Worm (Caenorhabditis elegans) whole organism, L1 larva: Measurements from ENCODE around the gene Y57G11C.22.

ENCODE experiments used
- C04F5.9 ChIP-seq: sonication (generic microtip); optimal IDR thresholded peaks from 2 replicates; lab custom pipeline; 2016; ENCODE audit warnings: missing genetic modification characterization, missing compliant biosample characterization
- C16A3.4 ChIP-seq: fragments of 150-350 bp; optimal IDR thresholded peaks from 2 replicates; lab custom pipeline; 2014; ENCODE audit warnings: missing biosample characterization, missing genetic modification characterization
- C34B4.2 ChIP-seq: sonication (generic microtip); optimal IDR thresholded peaks from 2 replicates; lab custom pipeline; 2017; ENCODE audit warnings: mild to moderate bottlenecking, missing genetic modification characterization, missing compliant biosample characterization
- F16B12.6 ChIP-seq: fragments of 150-350 bp; optimal IDR thresholded peaks from 2 replicates; lab custom pipeline; 2014; ENCODE audit warnings: missing biosample characterization, missing genetic modification characterization
- aha-1 ChIP-seq: fragments of 150-350 bp; optimal IDR thresholded peaks from 2 replicates; lab custom pipeline; 2014; ENCODE audit warnings: missing biosample characterization, missing genetic modification characterization
- blmp-1 ChIP-seq: fragments of 150-350 bp; optimal IDR thresholded peaks from 2 replicates; lab custom pipeline; 2014; ENCODE audit warnings: missing biosample characterization, missing genetic modification characterization
- ceh-8 ChIP-seq: fragments of 200-800 bp; sonication (Bioruptor generic); optimal IDR thresholded peaks from 2 replicates; lab custom pipeline; 2018; ENCODE audit warnings: mild to moderate bottlenecking, missing genetic modification characterization, moderate library complexity, missing compliant biosample characterization
- ceh-82 ChIP-seq, 3 experiments: fragments of 150-350 bp in 1 of 3; sonication (generic microtip) in 2 of 3; optimal IDR thresholded peaks; 2 replicates each; lab custom pipeline; 2014 to 2017; ENCODE audit warnings: missing biosample characterization in 3 of 3, missing genetic modification characterization in 3 of 3
- ceh-88 ChIP-seq: fragments of 200-800 bp; sonication (Bioruptor generic); IDR thresholded peaks from 2 replicates; pipeline ENCODE4 v1.3.6; 2022; ENCODE audit warnings: missing genetic modification characterization, missing compliant biosample characterization
- efl-3 ChIP-seq: fragments of 200-800 bp; sonication (Bioruptor generic); optimal IDR thresholded peaks from 2 replicates; lab custom pipeline; 2018; ENCODE audit warnings: mild to moderate bottlenecking, missing genetic modification characterization, missing compliant biosample characterization
- egl-27 ChIP-seq, 2 experiments: fragments of 150-350 bp in 1 of 2; sonication (generic microtip); optimal IDR thresholded peaks; 3 replicates each; lab custom pipeline; 2017 to 2018; ENCODE audit warnings: missing biosample characterization in 2 of 2, missing genetic modification characterization in 2 of 2, missing genetic modification reagents in 2 of 2
- elt-2 ChIP-seq: sonication (generic microtip); optimal IDR thresholded peaks from 2 replicates; lab custom pipeline; 2016; ENCODE audit warnings: missing genetic modification characterization, mild to moderate bottlenecking, inconsistent platforms, missing compliant biosample characterization, missing genetic modification reagents
- elt-3 ChIP-seq, 6 experiments: fragments of 150-350 bp in 1 of 6; sonication (generic microtip); optimal IDR thresholded peaks; 2 replicates each; lab custom pipeline; 2017 to 2018; ENCODE audit warnings: missing biosample characterization in 6 of 6, missing genetic modification characterization in 6 of 6, inconsistent platforms in 1 of 6
- ets-5 ChIP-seq: fragments of 200-800 bp; sonication (Bioruptor generic); IDR thresholded peaks from 2 replicates; pipeline ENCODE4 v1.3.6; 2022; ENCODE audit warnings: missing genetic modification characterization, missing compliant biosample characterization
- fkh-8 ChIP-seq: sonication (generic microtip); optimal IDR thresholded peaks from 2 replicates; lab custom pipeline; 2016; ENCODE audit warnings: mild to moderate bottlenecking, missing genetic modification characterization, missing compliant biosample characterization
- fos-1 ChIP-seq: fragments of 150-350 bp; optimal IDR thresholded peaks from 2 replicates; lab custom pipeline; 2014; ENCODE audit warnings: missing biosample characterization, missing genetic modification characterization
- grh-1 ChIP-seq: fragments of 200-800 bp; sonication (Bioruptor generic); IDR thresholded peaks from 2 replicates; pipeline ENCODE4 v1.3.6; 2022; ENCODE audit warnings: missing genetic modification reagents, missing genetic modification characterization, missing compliant biosample characterization
- hlh-17 ChIP-seq: fragments of 200-800 bp; sonication (Bioruptor generic); optimal IDR thresholded peaks from 2 replicates; lab custom pipeline; 2018; ENCODE audit warnings: missing genetic modification characterization, mild to moderate bottlenecking, missing compliant biosample characterization, moderate library complexity, borderline replicate concordance
- hlh-4 ChIP-seq: sonication (generic microtip); optimal IDR thresholded peaks from 2 replicates; lab custom pipeline; 2016; ENCODE audit warnings: mild to moderate bottlenecking, missing genetic modification characterization, missing compliant biosample characterization
- isw-1 ChIP-seq: fragments of 200-800 bp; sonication (Bioruptor generic); IDR thresholded peaks from 2 replicates; pipeline ENCODE4 v1.3.6; 2022; ENCODE audit warnings: missing genetic modification characterization, missing compliant biosample characterization
- lin-14 ChIP-seq: fragments of 200-800 bp; sonication (Bioruptor generic); optimal IDR thresholded peaks from 2 replicates; lab custom pipeline; 2018; ENCODE audit warnings: mild to moderate bottlenecking, missing genetic modification characterization, moderate library complexity, missing compliant biosample characterization
- lin-35 ChIP-seq, 2 experiments: fragments of 150-350 bp; optimal IDR thresholded peaks; 2 replicates each; lab custom pipeline; 2014; ENCODE audit warnings: missing biosample characterization in 2 of 2, missing genetic modification characterization in 2 of 2, missing genetic modification reagents in 2 of 2
- lir-3 ChIP-seq: sonication (generic microtip); optimal IDR thresholded peaks from 2 replicates; lab custom pipeline; 2016; ENCODE audit warnings: mild to moderate bottlenecking, missing genetic modification characterization, moderate library complexity, missing compliant biosample characterization; ENCODE audit not compliant: poor library complexity
- lsy-2 ChIP-seq, 2 experiments: fragments of 150-350 bp; optimal IDR thresholded peaks; 2 replicates each; lab custom pipeline; 2014; ENCODE audit warnings: missing biosample characterization in 2 of 2, missing genetic modification characterization in 2 of 2
- mab-9 ChIP-seq: fragments of 200-800 bp; sonication (Bioruptor generic); IDR thresholded peaks from 2 replicates; pipeline ENCODE4 v1.3.6; 2022; ENCODE audit warnings: missing genetic modification reagents, missing genetic modification characterization, missing compliant biosample characterization
- mef-2 ChIP-seq: fragments of 150-350 bp; optimal IDR thresholded peaks from 2 replicates; lab custom pipeline; 2014; ENCODE audit warnings: missing biosample characterization, missing genetic modification characterization
- mep-1 ChIP-seq: fragments of 150-350 bp; optimal IDR thresholded peaks from 2 replicates; lab custom pipeline; 2014; ENCODE audit warnings: missing biosample characterization, missing genetic modification characterization
- nhr-12 ChIP-seq: sonication (generic microtip); optimal IDR thresholded peaks from 2 replicates; lab custom pipeline; 2017; ENCODE audit warnings: missing biosample characterization, missing genetic modification characterization
- nhr-20 ChIP-seq: sonication (generic microtip); optimal IDR thresholded peaks from 2 replicates; lab custom pipeline; 2016; ENCODE audit warnings: mild to moderate bottlenecking, missing genetic modification characterization, missing compliant biosample characterization
- nhr-237 ChIP-seq: fragments of 150-350 bp; optimal IDR thresholded peaks from 2 replicates; lab custom pipeline; 2014; ENCODE audit warnings: missing biosample characterization, missing genetic modification characterization
- nhr-47 ChIP-seq: sonication (generic microtip); optimal IDR thresholded peaks from 2 replicates; lab custom pipeline; 2016; ENCODE audit warnings: mild to moderate bottlenecking, missing genetic modification characterization, moderate library complexity, missing compliant biosample characterization
- nhr-71 ChIP-seq: sonication (generic microtip); optimal IDR thresholded peaks from 2 replicates; lab custom pipeline; 2016; ENCODE audit warnings: mild to moderate bottlenecking, missing genetic modification characterization, moderate library complexity, missing compliant biosample characterization
- nhr-84 ChIP-seq: sonication (generic microtip); optimal IDR thresholded peaks from 2 replicates; lab custom pipeline; 2017; ENCODE audit warnings: missing biosample characterization, missing genetic modification characterization
- nhr-85 ChIP-seq: sonication (generic microtip); peaks from one replicate; lab custom pipeline; 2016; ENCODE audit warnings: missing genetic modification characterization, inconsistent platforms, missing compliant biosample characterization
- nhr-90 ChIP-seq: sonication (generic microtip); optimal IDR thresholded peaks from 2 replicates; lab custom pipeline; 2016; ENCODE audit warnings: mild to moderate bottlenecking, missing genetic modification characterization, missing compliant biosample characterization; ENCODE audit not compliant: poor library complexity
- pax-3 ChIP-seq: fragments of 200-800 bp; sonication (Bioruptor generic); optimal IDR thresholded peaks from 2 replicates; lab custom pipeline; 2018; ENCODE audit warnings: mild to moderate bottlenecking, missing genetic modification characterization, moderate library complexity, missing compliant biosample characterization
- pqm-1 ChIP-seq: sonication (generic microtip); optimal IDR thresholded peaks from 3 replicates; lab custom pipeline; 2017; ENCODE audit warnings: missing biosample characterization, missing genetic modification characterization
- skn-1 ChIP-seq: fragments of 150-350 bp; optimal IDR thresholded peaks from 2 replicates; lab custom pipeline; 2014; ENCODE audit warnings: missing biosample characterization, missing genetic modification characterization
- snpc-4 ChIP-seq: fragments of 150-350 bp; optimal IDR thresholded peaks from 2 replicates; lab custom pipeline; 2014; ENCODE audit warnings: missing biosample characterization, missing genetic modification characterization
- snu-23 ChIP-seq: sonication (generic microtip); optimal IDR thresholded peaks from 2 replicates; lab custom pipeline; 2016; ENCODE audit warnings: missing genetic modification characterization, missing compliant biosample characterization
- sup-37 ChIP-seq: fragments of 200-800 bp; sonication (Bioruptor generic); optimal IDR thresholded peaks from 2 replicates; lab custom pipeline; 2018; ENCODE audit warnings: mild to moderate bottlenecking, missing genetic modification characterization, missing compliant biosample characterization
- swsn-7 ChIP-seq: sonication (generic microtip); optimal IDR thresholded peaks from 2 replicates; lab custom pipeline; 2016; ENCODE audit warnings: missing genetic modification characterization, missing compliant biosample characterization
- tbx-2 ChIP-seq: sonication (generic microtip); optimal IDR thresholded peaks from 2 replicates; lab custom pipeline; 2016; ENCODE audit warnings: missing genetic modification characterization, missing compliant biosample characterization
- tlp-1 ChIP-seq: fragments of 150-350 bp; optimal IDR thresholded peaks from 2 replicates; lab custom pipeline; 2014; ENCODE audit warnings: missing biosample characterization, missing genetic modification characterization
- unc-130 ChIP-seq: fragments of 150-350 bp; optimal IDR thresholded peaks from 2 replicates; lab custom pipeline; 2017; ENCODE audit warnings: missing biosample characterization, missing genetic modification characterization, inconsistent platforms
- unc-98 ChIP-seq: fragments of 200-800 bp; sonication (Bioruptor generic); IDR thresholded peaks from 2 replicates; pipeline ENCODE4 v1.3.6; 2022; ENCODE audit warnings: missing genetic modification characterization, missing compliant biosample characterization
- vab-15 ChIP-seq: sonication (generic microtip); optimal IDR thresholded peaks from 2 replicates; lab custom pipeline; 2017; ENCODE audit warnings: missing genotype, mild to moderate bottlenecking, missing genetic modification characterization, missing compliant biosample characterization
- zag-1 ChIP-seq: fragments of 150-350 bp; optimal IDR thresholded peaks from 2 replicates; lab custom pipeline; 2014; ENCODE audit warnings: missing biosample characterization, missing genetic modification characterization
- ztf-4 ChIP-seq: fragments of 150-350 bp; optimal IDR thresholded peaks from 2 replicates; lab custom pipeline; 2014; ENCODE audit warnings: missing biosample characterization, missing genetic modification characterization

The Y57G11C.22 gene

ce11 chrIV:14869844-14870433, 32.9 kb downstream of the Y57G11C.22 start (continued):
- TF ChIP-seq lir-3 (tag; lab: Kevin White, UChicago) (peak; percentile 12), snpc-4 (tag; lab: Kevin White, UChicago) (no peak), nhr-90 (tag; lab: Kevin White, UChicago) (peak; percentile 44), ztf-4 (tag; lab: Kevin White, UChicago) (peak; percentile 18), egl-27 (tag; optimal IDR thresholded peaks at IDR 0.05; lab: Kevin White, UChicago) (no peak), ets-5 (GFP tag; lab: Robert Waterston, UW) (no peak), hlh-17 (GFP tag; lab: Kevin White, UChicago) (no peak), ceh-8 (GFP tag; lab: Kevin White, UChicago) (no peak), unc-98 (no peak), nhr-85 (tag; lab: Kevin White, UChicago) (peak; percentile 87), blmp-1 (tag; lab: Kevin White, UChicago) (peak; percentile 89)

ce11 chrIV:14872320-14872719, 35.3 kb downstream of the Y57G11C.22 start:
- no peak for TF ChIP-seq efl-3 (GFP tag; lab: Kevin White, UChicago)
- no peak for TF ChIP-seq fkh-8 (tag; lab: Kevin White, UChicago)
- peak; percentile 85 for TF ChIP-seq grh-1 (GFP tag; lab: Robert Waterston, UW)
- TF ChIP-seq nhr-12: no peak
- no peak for TF ChIP-seq F16B12.6
- TF ChIP-seq lir-3 (tag; lab: Kevin White, UChicago): no peak
- TF ChIP-seq lin-14 (GFP tag; lab: Kevin White, UChicago): peak; percentile 89
- TF ChIP-seq ceh-82 (tag; optimal IDR thresholded peaks at IDR 0.05; lab: Kevin White, UChicago): peak; percentile 9 to 31 (median 24)
- peak; percentile 64 for TF ChIP-seq C16A3.4
- peak; percentile 63 for TF ChIP-seq nhr-47
- no peak for TF ChIP-seq ceh-88 (GFP tag; lab: Robert Waterston, UW)
- peak; percentile 53 for TF ChIP-seq ztf-4 (tag; lab: Kevin White, UChicago)
- no peak for TF ChIP-seq nhr-84 (tag; lab: Kevin White, UChicago)
- peak; percentile 20 for TF ChIP-seq nhr-237 (tag; lab: Kevin White, UChicago)
- no peak for TF ChIP-seq pax-3
- peak; percentile 74 for TF ChIP-seq nhr-90 (tag; lab: Kevin White, UChicago)
- peak; percentile 50 for TF ChIP-seq lsy-2 (tag; optimal IDR thresholded peaks at IDR 0.05; lab: Kevin White, UChicago)
- no peak for TF ChIP-seq hlh-4 (tag; lab: Kevin White, UChicago)
- no peak for TF ChIP-seq isw-1 (GFP tag; lab: Robert Waterston, UW)
- peak; percentile 80 for TF ChIP-seq nhr-71
- TF ChIP-seq lin-35 (GFP tag; optimal IDR thresholded peaks at IDR 0.05; lab: Kevin White, UChicago): peak; percentile 21 to 57
- TF ChIP-seq blmp-1 (tag; lab: Kevin White, UChicago): peak; percentile 61
- TF ChIP-seq sup-37 (GFP tag; lab: Kevin White, UChicago): no peak
- TF ChIP-seq tbx-2 (tag; lab: Kevin White, UChicago): peak; percentile 71
- TF ChIP-seq fos-1 (tag; lab: Kevin White, UChicago): peak; percentile 18
- TF ChIP-seq elt-2 (tag; lab: Kevin White, UChicago): no peak
- TF ChIP-seq nhr-20 (tag; lab: Kevin White, UChicago): peak; percentile 86
- TF ChIP-seq snu-23 (GFP tag; lab: Kevin White, UChicago): peak; percentile 88
- TF ChIP-seq C34B4.2 (tag; lab: Kevin White, UChicago): peak; percentile 77
- TF ChIP-seq elt-3 (tag; optimal IDR thresholded peaks at IDR 0.05; lab: Kevin White, UChicago): peak in 4 of 6 experiments; percentile 2 to 65 (median 41)
- TF ChIP-seq zag-1 (tag; lab: Kevin White, UChicago): no peak
- TF ChIP-seq tlp-1: no peak
- no peak for TF ChIP-seq mef-2 (tag; lab: Kevin White, UChicago)
- peak; percentile 50 for TF ChIP-seq mep-1 (tag; lab: Kevin White, UChicago)
- no peak for TF ChIP-seq snpc-4 (tag; lab: Kevin White, UChicago)
- peak; percentile 48 for TF ChIP-seq skn-1 (tag; lab: Kevin White, UChicago)
- TF ChIP-seq pqm-1 (tag; lab: Kevin White, UChicago): no peak
- peak; percentile 56 for TF ChIP-seq swsn-7 (tag; lab: Kevin White, UChicago)
- TF ChIP-seq unc-130 (tag; lab: Kevin White, UChicago): no peak
- no peak for TF ChIP-seq mab-9 (GFP tag; lab: Robert Waterston, UW)
- TF ChIP-seq aha-1: no peak
- TF ChIP-seq vab-15 (tag; lab: Kevin White, UChicago): no peak
- TF ChIP-seq C04F5.9 (tag; lab: Kevin White, UChicago): no peak
